Fruit fly (Drosophila melanogaster) S2 (cell line): ENCODE data around the gene CG43954.

Experiments used
- CG8478 ChIP-seq: fragments of >200 bp; optimal IDR thresholded peaks from 2 replicates; lab custom pipeline; 2018
- CTCF ChIP-seq, 2 experiments: fragments of >200 bp; optimal IDR thresholded peaks; 2 replicates each; lab custom pipeline; 2018

dm6 chr3L:16683007-16683406 lies 28.5 kb downstream of the CG43954 start:
- no peak for TF ChIP-seq CTCF (optimal IDR thresholded peaks at IDR 0.05; lab: Kevin White, UChicago)
- no peak for TF ChIP-seq CG8478 (lab: Kevin White, UChicago)
